Worm (Caenorhabditis elegans) whole organism, young adult: ENCODE data around the gene spcs-3.
A peak's percentile ranks its signal among the peaks of the same experiment; 100 is the strongest.

Experiments used
- B0019.2 ChIP-seq: fragments of 200-800 bp; sonication (Bioruptor generic); conservative IDR thresholded peaks from 2 replicates; pipeline ENCODE4 v1.3.6; 2022; ENCODE audit warnings: missing genetic modification reagents, missing genetic modification characterization, missing compliant biosample characterization
- B0261.1 ChIP-seq: sonication (generic microtip); optimal IDR thresholded peaks from 2 replicates; lab custom pipeline; 2016; ENCODE audit warnings: mild to moderate bottlenecking, missing genetic modification characterization, moderate library complexity, missing compliant biosample characterization
- F10E7.11 ChIP-seq: sonication (generic microtip); optimal IDR thresholded peaks from 2 replicates; lab custom pipeline; 2017; ENCODE audit warnings: mild to moderate bottlenecking, missing genetic modification characterization, moderate library complexity, missing compliant biosample characterization
- F23B12.7 ChIP-seq: sonication (generic microtip); optimal IDR thresholded peaks from 2 replicates; lab custom pipeline; 2017; ENCODE audit warnings: missing genetic modification characterization, mild to moderate bottlenecking, missing compliant biosample characterization, antibody characterized with exemption, moderate library complexity; ENCODE audit not compliant: insufficient read depth
- F33H1.4 ChIP-seq: fragments of 200-800 bp; sonication (Bioruptor generic); IDR thresholded peaks from 2 replicates; pipeline ENCODE4 v1.3.6; 2022; ENCODE audit warnings: missing genetic modification reagents, missing genetic modification characterization, missing compliant biosample characterization
- K11D2.4 ChIP-seq: fragments of 200-800 bp; sonication (Bioruptor generic); IDR thresholded peaks from 2 replicates; pipeline ENCODE4 v1.3.6; 2022; ENCODE audit warnings: missing genetic modification reagents, missing genetic modification characterization, missing compliant biosample characterization
- K12H6.12 ChIP-seq: fragments of 200-800 bp; sonication (Bioruptor generic); optimal IDR thresholded peaks from 2 replicates; lab custom pipeline; 2018; ENCODE audit warnings: mild to moderate bottlenecking, missing genetic modification characterization, missing compliant biosample characterization
- attf-3 ChIP-seq: fragments of 200-800 bp; sonication (Bioruptor generic); conservative IDR thresholded peaks from 2 replicates; pipeline ENCODE4 v1.3.6; 2022; ENCODE audit warnings: missing genetic modification reagents, missing genetic modification characterization, missing compliant biosample characterization
- die-1 ChIP-seq: sonication (generic microtip); optimal IDR thresholded peaks from 2 replicates; lab custom pipeline; 2016; ENCODE audit warnings: missing genotype, mild to moderate bottlenecking, missing genetic modification characterization, missing compliant biosample characterization
- dox-1 ChIP-seq: fragments of 200-800 bp; sonication (Bioruptor generic); IDR thresholded peaks from 2 replicates; pipeline ENCODE4 v1.3.6; 2022; ENCODE audit warnings: missing genetic modification reagents, missing genetic modification characterization, missing compliant biosample characterization
- efl-1 ChIP-seq: fragments of 150-350 bp; optimal IDR thresholded peaks from 2 replicates; lab custom pipeline; 2014; ENCODE audit warnings: missing biosample characterization, missing genetic modification reagents, missing genetic modification characterization
- egl-44 ChIP-seq: fragments of 200-800 bp; sonication (Bioruptor generic); IDR thresholded peaks from 2 replicates; pipeline ENCODE4 v1.3.6; 2022; ENCODE audit warnings: missing genetic modification reagents, missing genetic modification characterization, missing compliant biosample characterization
- ets-4 ChIP-seq: fragments of 200-800 bp; sonication (Bioruptor generic); optimal IDR thresholded peaks from 2 replicates; lab custom pipeline; 2018; ENCODE audit warnings: mild to moderate bottlenecking, missing genetic modification characterization, missing compliant biosample characterization
- fkh-3 ChIP-seq: sonication (generic microtip); optimal IDR thresholded peaks from 2 replicates; lab custom pipeline; 2016; ENCODE audit warnings: mild to moderate bottlenecking, missing genetic modification characterization, missing compliant biosample characterization
- gei-17 ChIP-seq: fragments of 200-800 bp; sonication (Bioruptor generic); optimal IDR thresholded peaks from 2 replicates; lab custom pipeline; 2018; ENCODE audit warnings: mild to moderate bottlenecking, missing genetic modification characterization, missing compliant biosample characterization
- him-1 ChIP-seq: sonication (generic microtip); optimal IDR thresholded peaks from 2 replicates; lab custom pipeline; 2016; ENCODE audit warnings: missing genotype, missing genetic modification reagents, missing genetic modification characterization, missing compliant biosample characterization
- hlh-12 ChIP-seq: sonication (generic microtip); optimal IDR thresholded peaks from 2 replicates; lab custom pipeline; 2016; ENCODE audit warnings: missing genetic modification characterization, missing compliant biosample characterization
- hmg-1.2 ChIP-seq: fragments of 200-800 bp; sonication (Bioruptor generic); IDR thresholded peaks from 2 replicates; pipeline ENCODE4 v1.3.6; 2022; ENCODE audit warnings: missing genetic modification reagents, missing genetic modification characterization, missing compliant biosample characterization
- hsf-1 ChIP-seq: fragments of 200-800 bp; sonication (Bioruptor generic); IDR thresholded peaks from 2 replicates; pipeline ENCODE4 v1.3.6; 2022; ENCODE audit warnings: missing genetic modification reagents, missing genetic modification characterization, missing compliant biosample characterization
- lag-1 ChIP-seq: fragments of 200-800 bp; sonication (Bioruptor generic); IDR thresholded peaks from 2 replicates; pipeline ENCODE4 v1.3.6; 2022; ENCODE audit warnings: missing genetic modification reagents, missing genetic modification characterization, missing compliant biosample characterization
- let-607 ChIP-seq, 2 experiments: fragments of 200-800 bp in 1 of 2; sonication (Bioruptor generic) in 1 of 2; sonication (generic microtip) in 1 of 2; optimal IDR thresholded peaks; 2 replicates each; lab custom pipeline; 2016 to 2018; ENCODE audit warnings: mild to moderate bottlenecking in 2 of 2, missing compliant biosample characterization in 2 of 2, missing genetic modification characterization in 2 of 2, moderate library complexity in 2 of 2, missing genotype in 1 of 2
- lin-35 ChIP-seq, 3 experiments: fragments of 150-350 bp in 2 of 3; sonication (generic microtip) in 1 of 3; optimal IDR thresholded peaks; 2 replicates each; lab custom pipeline; 2014 to 2018; ENCODE audit warnings: missing biosample characterization in 3 of 3, missing genetic modification characterization in 3 of 3, missing genetic modification reagents in 3 of 3
- lin-54 ChIP-seq: fragments of 200-800 bp; sonication (Bioruptor generic); optimal IDR thresholded peaks from 2 replicates; lab custom pipeline; 2018; ENCODE audit warnings: mild to moderate bottlenecking, missing genetic modification characterization, missing compliant biosample characterization
- lsy-27 ChIP-seq: sonication (generic microtip); optimal IDR thresholded peaks from 2 replicates; lab custom pipeline; 2017; ENCODE audit warnings: missing genetic modification characterization, mild to moderate bottlenecking, missing compliant biosample characterization, antibody characterized with exemption, missing genotype, borderline replicate concordance; ENCODE audit not compliant: insufficient read depth
- madf-6 ChIP-seq: fragments of 200-800 bp; sonication (Bioruptor generic); IDR thresholded peaks from 2 replicates; pipeline ENCODE4 v1.3.6; 2022; ENCODE audit warnings: missing genetic modification reagents, missing genetic modification characterization, missing compliant biosample characterization
- mes-4 ChIP-seq: sonication (generic microtip); optimal IDR thresholded peaks from 2 replicates; lab custom pipeline; 2016; ENCODE audit warnings: missing genotype, missing genetic modification characterization, missing compliant biosample characterization
- mxl-1 ChIP-seq: sonication (generic microtip); optimal IDR thresholded peaks from 2 replicates; lab custom pipeline; 2016; ENCODE audit warnings: missing genetic modification characterization, missing compliant biosample characterization
- nfyb-1 ChIP-seq: fragments of 200-800 bp; sonication (Bioruptor generic); IDR thresholded peaks from 2 replicates; pipeline ENCODE4 v1.3.6; 2022; ENCODE audit warnings: missing genetic modification reagents, missing genetic modification characterization, missing compliant biosample characterization
- rpc-1 ChIP-seq, 2 experiments: fragments of 150-350 bp in 1 of 2; sonication (generic microtip) in 1 of 2; optimal IDR thresholded peaks; 2 replicates each; lab custom pipeline; 2014 to 2018; ENCODE audit warnings: missing biosample characterization in 1 of 2, missing genetic modification characterization in 1 of 2, missing genetic modification reagents in 1 of 2, missing genotype in 1 of 2
- snpc-1.1 ChIP-seq: sonication (generic microtip); optimal IDR thresholded peaks from 2 replicates; lab custom pipeline; 2017; ENCODE audit warnings: missing genetic modification characterization, mild to moderate bottlenecking, missing compliant biosample characterization, antibody characterized with exemption, moderate library complexity, missing genotype, missing genetic modification reagents; ENCODE audit not compliant: insufficient read depth
- snpc-3.4 ChIP-seq: sonication (generic microtip); optimal IDR thresholded peaks from 2 replicates; lab custom pipeline; 2017; ENCODE audit warnings: missing genetic modification characterization, mild to moderate bottlenecking, missing compliant biosample characterization, antibody characterized with exemption, moderate library complexity, missing genotype, missing genetic modification reagents
- snpc-4 ChIP-seq, 5 experiments: fragments of 150-350 bp in 1 of 5; sonication (generic microtip) in 4 of 5; optimal IDR thresholded peaks; 2 replicates each; lab custom pipeline; 2014 to 2018; ENCODE audit warnings: missing genetic modification characterization in 5 of 5, missing biosample characterization in 3 of 5, antibody characterized with exemption in 2 of 5, mild to moderate bottlenecking in 2 of 5, missing compliant biosample characterization in 2 of 5, missing genotype in 2 of 5, moderate library complexity in 2 of 5, missing genetic modification reagents in 1 of 5
- tbp1 ChIP-seq: fragments of 200-800 bp; sonication (Bioruptor generic); optimal IDR thresholded peaks from 2 replicates; lab custom pipeline; 2018; ENCODE audit warnings: mild to moderate bottlenecking, missing genetic modification characterization, missing compliant biosample characterization
- ztf-28 ChIP-seq: fragments of 200-800 bp; sonication (Bioruptor generic); IDR thresholded peaks from 2 replicates; pipeline ENCODE4 v1.3.6; 2022; ENCODE audit warnings: missing genetic modification reagents, missing genetic modification characterization, missing compliant biosample characterization

spcs-3 gene

ce11 chrIII:8050944-8051343 is 6.1 kb downstream of the spcs-3 start, which contains the start of gene K12H4.7 (continued):
- TF ChIP-seq ets-4 (GFP tag; lab: Kevin White, UChicago) (peak; percentile 31), lag-1 (GFP tag; lab: Robert Waterston, UW) (no peak)

ce11 chrIII:8051838-8052237 is 7.0 kb downstream of the spcs-3 start:
- TF ChIP-seq lag-1 (GFP tag; lab: Robert Waterston, UW) (no peak), hlh-12 (no peak), dox-1 (GFP tag; lab: Robert Waterston, UW) (no peak), efl-1 (GFP tag; lab: Kevin White, UChicago) (no peak)

DNA sequence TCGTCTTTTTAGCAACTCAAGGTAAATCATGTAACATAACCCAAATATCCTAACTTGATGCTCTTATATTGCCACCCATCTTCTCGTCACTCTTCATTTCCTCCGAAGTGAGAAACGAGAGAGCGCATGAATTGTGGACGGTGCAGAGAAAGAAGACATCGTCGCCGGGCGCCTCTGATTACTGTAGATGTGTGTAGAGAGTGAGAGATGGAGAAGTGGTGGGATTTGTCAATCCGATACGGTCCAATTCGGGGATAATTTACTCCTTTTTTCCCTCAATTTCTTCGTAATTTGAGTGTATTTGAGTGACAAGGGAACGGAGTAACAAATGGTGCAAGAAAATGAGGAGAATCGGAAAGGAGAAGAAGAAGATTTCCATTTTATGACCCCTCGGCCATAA is 16.3 kb downstream of the spcs-3 start:
- no peak for TF ChIP-seq fkh-3
- TF ChIP-seq lin-54 (GFP tag; lab: Kevin White, UChicago), result no peak
- no peak for TF ChIP-seq gei-17 (GFP tag; lab: Kevin White, UChicago)

DNA sequence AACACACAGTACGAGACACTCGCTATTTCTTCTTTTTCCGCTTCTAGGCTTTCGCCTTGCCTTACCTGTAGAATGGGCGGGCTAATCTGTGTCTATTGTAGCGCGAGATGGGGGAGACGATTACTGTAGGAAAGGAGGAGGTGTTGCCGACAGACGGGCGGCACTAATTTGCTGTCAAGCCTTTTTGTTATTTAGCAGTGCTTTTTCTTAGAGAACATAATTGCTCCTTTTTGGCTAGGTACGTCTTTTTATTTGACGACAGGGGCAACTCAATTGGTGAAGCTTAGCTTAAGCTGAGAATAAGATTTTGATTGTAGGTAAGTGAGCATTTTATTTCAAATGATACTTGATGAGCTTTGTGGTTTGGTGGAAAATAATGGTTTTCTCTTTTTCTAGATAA is 18.8 kb downstream of the spcs-3 start:
- no peak for TF ChIP-seq mxl-1 (tag; lab: Kevin White, UChicago)
- TF ChIP-seq lsy-27 (tag; lab: Kevin White, UChicago), result no peak
- TF ChIP-seq ztf-28, result 0 out of 2 replicates have a peak, but pooled peaks have one; percentile 8
- TF ChIP-seq let-607 (tag; optimal IDR thresholded peaks at IDR 0.05; lab: Kevin White, UChicago), result no peak

ce11 chrIII:8065101-8065500 is 20.3 kb downstream of the spcs-3 start:
- TF ChIP-seq F10E7.11 (tag; lab: Kevin White, UChicago), result no peak

- no peak for TF ChIP-seq hsf-1 (GFP tag; lab: Robert Waterston, UW)
- TF ChIP-seq, all 124 proteins: peak for 0
These were observed 22.2 kb downstream of the spcs-3 start, which contains the start of gene pros-1 for ce11 chrIII:8066989-8067388. Gene pros-1 (plus strand): TSS chrIII:8067289.

DNA sequence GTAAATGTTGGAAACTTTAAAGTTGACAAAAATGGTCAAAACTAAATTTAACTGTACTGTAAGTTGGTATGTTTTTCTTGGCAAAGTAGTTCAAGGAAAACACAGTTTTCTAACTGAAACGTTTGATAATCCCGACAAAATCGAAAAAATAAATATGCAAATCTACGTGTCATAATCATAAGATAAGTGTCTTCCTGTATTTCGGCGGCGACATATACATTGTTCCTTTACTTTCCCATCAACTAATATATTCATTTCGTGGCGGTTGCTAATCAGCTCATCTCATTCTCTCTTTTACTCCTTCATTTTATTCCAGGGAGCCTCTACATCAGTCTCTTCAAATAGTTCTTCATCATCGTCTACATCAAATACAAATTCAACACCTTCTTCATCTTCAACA is 23.0 kb downstream of the spcs-3 start:
- TF ChIP-seq madf-6 (no peak), mxl-1 (tag; lab: Kevin White, UChicago) (no peak), mes-4 (tag; lab: Kevin White, UChicago) (no peak), F33H1.4 (GFP tag; lab: Robert Waterston, UW) (no peak), K11D2.4 (GFP tag; lab: Robert Waterston, UW) (no peak), lin-54 (GFP tag; lab: Kevin White, UChicago) (no peak), K12H6.12 (tag; lab: Kevin White, UChicago) (no peak)

DNA sequence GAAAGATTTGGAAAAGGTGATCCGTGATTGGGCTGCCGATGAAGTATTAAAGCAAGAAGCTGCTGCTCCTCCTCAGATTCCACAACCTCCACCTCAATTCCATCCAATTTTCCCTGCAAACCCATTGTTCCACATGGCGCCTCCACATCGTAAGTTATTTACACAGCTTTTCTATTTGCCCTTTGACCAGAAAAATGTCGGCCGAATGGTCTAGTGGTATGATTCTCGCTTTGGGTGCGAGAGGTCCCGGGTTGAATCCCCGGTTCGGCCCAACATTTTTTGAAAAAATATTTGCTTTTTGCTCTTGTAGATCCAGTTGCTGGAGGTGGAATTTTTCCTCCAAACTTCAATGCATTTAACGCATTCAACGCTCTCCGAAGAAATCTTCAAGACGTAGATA is 24.4 kb downstream of the spcs-3 start:
- TF ChIP-seq die-1 (tag; lab: Kevin White, UChicago) (peak; percentile 65), him-1 (tag; lab: Kevin White, UChicago) (peak; percentile 58), lin-35 (GFP tag; optimal IDR thresholded peaks at IDR 0.05; lab: Kevin White, UChicago) (no peak), snpc-1.1 (tag; lab: Kevin White, UChicago) (peak; percentile 89), egl-44 (GFP tag; lab: Robert Waterston, UW) (0 out of 2 replicates have a peak, but pooled peaks have one; percentile 11), tbp1 (GFP tag; lab: Kevin White, UChicago) (peak; percentile 92), F23B12.7 (tag; lab: Kevin White, UChicago) (peak; percentile 58), snpc-4 (GFP tag; optimal IDR thresholded peaks at IDR 0.05; lab: Kevin White, UChicago) (peak; percentile 56), snpc-4 (tag; optimal IDR thresholded peaks at IDR 0.05; lab: Kevin White, UChicago) (peak in 3 of 4 experiments; percentile 86 to 88 (median 87)), snpc-3.4 (tag; lab: Kevin White, UChicago) (peak; percentile 76), B0261.1 (tag; lab: Kevin White, UChicago) (peak; percentile 72), nfyb-1 (0 out of 2 replicates have a peak, but pooled peaks have one; percentile 70), hmg-1.2 (GFP tag; lab: Robert Waterston, UW) (peak; percentile 39; the same call in 1 of the 2 replicates), attf-3 (GFP tag; lab: Robert Waterston, UW) (no peak), rpc-1 (optimal IDR thresholded peaks at IDR 0.05; lab: Kevin White, UChicago) (peak; percentile 66), rpc-1 (tag; optimal IDR thresholded peaks at IDR 0.05; lab: Kevin White, UChicago) (peak; percentile 74), B0019.2 (0 out of 2 replicates have a peak, but pooled peaks have one; percentile 14)
